Worm (Caenorhabditis elegans): ENCODE measurements around the gene lgc-44.

DNA sequence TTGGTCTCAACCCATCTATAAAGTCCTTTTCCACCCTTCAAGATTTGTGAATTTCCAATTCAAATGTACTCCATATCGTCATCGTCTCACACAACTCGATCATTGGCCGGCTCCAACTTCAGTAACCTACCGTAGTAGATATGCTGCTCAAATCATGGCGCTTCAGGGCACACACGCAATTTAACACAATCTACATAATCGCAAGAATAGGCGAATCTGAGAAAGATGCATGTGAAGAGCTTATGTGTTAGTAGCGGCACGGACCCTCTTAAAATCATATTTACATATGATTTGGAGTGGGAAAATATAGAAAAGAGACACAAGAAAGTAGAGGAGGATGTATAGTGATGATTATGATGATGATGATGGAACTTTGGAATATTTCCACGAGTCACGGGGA lies 39.4 kb upstream of the lgc-44 start:
- TF ChIP-seq ceh-34 (tag; optimal IDR thresholded peaks at IDR 0.05): no peak
- TF ChIP-seq nfya-1 (tag; optimal IDR thresholded peaks at IDR 0.05): no peak
- no peak for TF ChIP-seq dmd-4 (tag; optimal IDR thresholded peaks at IDR 0.05; ENCODE audit: borderline replicate concordance)
- no peak for TF ChIP-seq mec-3 (tag; optimal IDR thresholded peaks at IDR 0.05; ENCODE audit: borderline replicate concordance)
- TF ChIP-seq fkh-10 (GFP tag; optimal IDR thresholded peaks at IDR 0.05): no peak
- TF ChIP-seq ceh-18 (tag; optimal IDR thresholded peaks at IDR 0.05): no peak
- no peak for TF ChIP-seq ama-1 (optimal IDR thresholded peaks at IDR 0.05)
- no peak for TF ChIP-seq tbx-2 (tag; optimal IDR thresholded peaks at IDR 0.05)
- no peak for TF ChIP-seq pag-3 (tag; optimal IDR thresholded peaks at IDR 0.05; ENCODE audit: borderline replicate concordance)

Measured in whole organism, late embryonic.